Fruit fly (Drosophila melanogaster) S2 (cell line): ENCODE data around the gene CG4325.

Experiments
- CG8478 ChIP-seq: fragments of >200 bp; optimal IDR thresholded peaks from 2 replicates; lab custom pipeline; 2018
- CTCF ChIP-seq, 2 experiments: fragments of >200 bp; optimal IDR thresholded peaks; 2 replicates each; lab custom pipeline; 2018

Gene CG4325

DNA sequence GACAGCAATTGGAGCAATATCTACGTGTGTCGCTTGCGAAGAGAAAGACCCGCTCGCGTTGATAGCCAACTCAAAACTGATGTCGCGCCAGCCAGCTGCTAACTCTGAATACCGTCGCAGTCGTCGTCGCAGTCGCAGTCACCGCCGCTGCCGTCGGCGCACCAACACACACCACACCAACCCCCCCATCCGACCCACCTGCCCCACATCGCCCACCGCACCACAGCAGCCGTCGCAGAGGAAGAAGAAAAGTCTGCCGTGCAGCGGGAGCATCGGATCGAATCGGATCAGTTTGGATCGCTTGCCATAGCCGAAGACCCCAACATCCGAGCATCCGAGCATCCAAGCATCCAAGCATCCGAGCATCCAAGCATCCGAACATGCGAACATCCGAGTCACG lies 7.2 kb downstream of the CG4325 start:
- TF ChIP-seq CG8478 (lab: Kevin White, UChicago) (no peak), CTCF (optimal IDR thresholded peaks at IDR 0.05; lab: Kevin White, UChicago) (no peak)

DNA sequence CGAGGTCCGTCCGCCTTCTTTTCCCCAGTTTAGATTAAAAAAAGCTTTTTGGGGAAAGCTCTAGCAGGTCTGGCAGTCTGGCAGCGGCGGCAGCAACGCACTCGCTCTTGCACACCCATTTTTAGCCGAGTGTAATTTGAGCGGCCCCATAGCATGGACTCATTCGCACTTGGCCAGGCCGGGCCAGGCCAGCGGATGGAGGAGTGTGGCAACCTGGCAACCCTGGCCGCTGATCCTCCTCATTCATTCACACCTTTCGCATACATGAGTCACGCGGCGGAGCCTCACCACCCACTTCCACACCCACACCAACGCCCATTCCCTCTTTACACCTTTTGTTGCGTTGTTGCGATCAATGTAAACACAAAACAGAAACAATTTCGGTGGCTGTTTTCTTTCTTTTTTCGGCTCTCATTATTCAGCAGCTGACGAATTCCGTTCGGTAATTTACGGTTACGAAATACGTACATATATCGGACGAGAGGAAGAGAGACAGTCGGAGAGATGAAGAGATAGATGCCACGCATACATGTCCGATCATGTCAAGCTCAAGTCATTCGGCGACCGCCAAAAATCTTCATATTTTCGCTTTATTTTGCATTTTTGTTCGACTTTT lies 10.7 kb downstream of the CG4325 start:
- TF ChIP-seq CTCF (optimal IDR thresholded peaks at IDR 0.05; lab: Kevin White, UChicago): no peak
- no peak for TF ChIP-seq CG8478 (lab: Kevin White, UChicago)

DNA sequence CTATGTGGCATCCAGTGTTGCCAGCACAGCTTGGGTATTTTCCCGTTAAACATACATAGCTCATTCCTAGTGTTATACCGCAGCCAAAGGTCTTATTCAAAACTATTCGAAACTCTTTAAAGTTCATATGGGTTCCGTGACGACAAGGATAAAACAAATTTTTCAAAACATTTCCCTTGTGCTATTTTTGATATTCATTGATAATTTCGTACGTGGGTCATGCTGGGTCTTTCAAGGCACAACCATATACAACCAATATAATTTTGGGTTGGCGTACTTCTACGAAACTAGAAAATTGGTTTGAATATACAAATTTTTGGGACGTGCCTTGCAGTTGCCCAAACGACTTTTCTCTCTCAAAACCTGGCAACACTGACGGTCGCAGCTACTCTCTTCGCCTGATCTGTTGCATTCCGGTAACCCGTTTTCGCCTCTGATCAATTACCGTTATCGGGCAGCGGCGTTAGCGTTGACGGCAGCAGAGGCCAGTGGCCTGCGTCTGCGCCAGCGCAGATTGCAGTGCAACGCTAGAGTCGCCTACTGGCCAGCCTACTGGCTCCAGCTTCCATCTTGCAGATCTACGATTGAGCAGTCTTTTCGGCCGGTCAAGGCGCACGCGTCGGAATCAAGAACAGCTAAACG lies 11.3 kb downstream of the CG4325 start:
- no peak for TF ChIP-seq CTCF (optimal IDR thresholded peaks at IDR 0.05; lab: Kevin White, UChicago)
- TF ChIP-seq CG8478 (lab: Kevin White, UChicago): no peak

DNA sequence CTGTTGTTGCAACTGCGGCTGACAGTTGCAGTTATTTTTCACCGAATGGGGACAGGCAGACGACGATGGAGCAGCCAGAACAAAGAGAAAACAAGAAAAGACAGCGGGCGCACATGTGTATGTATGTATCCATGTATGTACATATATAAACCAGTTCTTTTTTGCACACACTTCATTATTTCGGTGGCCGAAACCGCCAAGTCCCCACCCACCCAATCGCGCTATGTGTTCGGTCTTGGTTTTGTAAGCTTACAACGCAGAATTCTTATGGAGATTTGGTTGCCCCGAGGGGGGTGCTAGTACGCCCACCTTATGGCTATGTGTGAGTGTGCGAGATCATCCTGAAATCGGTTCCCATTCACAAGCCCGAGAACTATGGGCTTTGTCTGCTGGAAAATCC lies 12.3 kb downstream of the CG4325 start:
- TF ChIP-seq CTCF (optimal IDR thresholded peaks at IDR 0.05; lab: Kevin White, UChicago) (no peak), CG8478 (lab: Kevin White, UChicago) (no peak)

DNA sequence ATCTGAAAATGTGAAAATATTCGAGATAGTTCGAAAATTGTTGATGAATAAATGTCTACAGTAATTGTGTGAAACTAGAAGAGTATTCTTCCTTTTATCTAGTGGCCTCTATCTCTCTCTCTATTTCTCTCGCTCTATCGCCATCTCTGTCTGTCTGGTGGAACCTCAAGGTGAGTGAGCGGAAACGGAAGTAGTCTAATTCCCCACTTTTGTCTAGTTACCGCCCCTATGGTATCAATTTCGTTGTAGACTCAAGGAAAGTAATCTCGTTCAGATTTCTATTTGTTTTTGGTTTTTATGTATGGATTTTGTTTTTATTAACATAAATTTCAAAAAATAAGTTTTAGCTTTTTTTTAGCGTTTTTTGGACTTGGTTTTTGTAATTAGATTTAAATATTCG lies 18.8 kb downstream of the CG4325 start:
- TF ChIP-seq CG8478 (lab: Kevin White, UChicago): no peak
- TF ChIP-seq CTCF (optimal IDR thresholded peaks at IDR 0.05; lab: Kevin White, UChicago): no peak

DNA sequence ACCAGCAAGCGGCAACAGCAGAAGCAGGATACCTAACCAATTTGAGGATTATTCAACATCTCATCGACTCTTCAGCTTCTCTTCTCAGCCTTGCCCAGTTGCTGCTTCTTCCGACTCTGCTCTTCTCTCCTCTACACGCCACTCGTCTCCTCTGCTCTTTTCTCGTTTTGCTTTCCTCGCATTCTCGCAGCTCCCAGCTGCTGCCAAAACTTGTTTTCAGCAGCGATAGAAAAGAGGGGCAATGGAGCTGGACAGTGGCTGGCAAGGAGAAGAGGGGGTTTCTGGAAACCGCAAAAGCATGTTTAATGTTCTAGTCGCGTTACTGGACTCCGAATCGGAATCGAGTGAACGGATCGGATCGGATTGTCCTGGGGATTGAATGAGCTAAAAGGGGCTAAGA lies 30.3 kb downstream of the CG4325 start:
- TF ChIP-seq CG8478 (lab: Kevin White, UChicago): no peak
- no peak for TF ChIP-seq CTCF (optimal IDR thresholded peaks at IDR 0.05; lab: Kevin White, UChicago)

DNA sequence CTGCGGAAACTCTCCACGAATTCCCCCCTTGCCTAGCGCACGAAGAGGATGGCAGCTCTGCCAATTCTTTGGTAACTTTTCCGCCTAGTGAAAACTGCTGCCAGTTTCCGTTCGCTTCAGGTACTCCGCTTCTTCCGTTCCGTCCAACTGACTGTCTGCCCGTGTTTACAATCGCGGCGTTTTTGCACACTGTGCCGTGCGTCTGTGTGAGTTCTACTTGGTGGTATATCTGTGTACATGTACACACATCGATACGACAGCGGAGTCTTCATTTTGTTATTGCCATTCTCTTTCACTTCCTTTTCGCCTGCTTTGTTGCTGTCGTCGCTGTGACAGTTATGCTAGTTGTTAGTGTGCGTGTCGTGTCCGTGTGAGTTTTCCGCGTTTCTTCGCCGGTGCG lies 30.8 kb downstream of the CG4325 start:
- TF ChIP-seq CTCF (optimal IDR thresholded peaks at IDR 0.05; lab: Kevin White, UChicago): no peak
- TF ChIP-seq CG8478 (lab: Kevin White, UChicago): no peak

DNA sequence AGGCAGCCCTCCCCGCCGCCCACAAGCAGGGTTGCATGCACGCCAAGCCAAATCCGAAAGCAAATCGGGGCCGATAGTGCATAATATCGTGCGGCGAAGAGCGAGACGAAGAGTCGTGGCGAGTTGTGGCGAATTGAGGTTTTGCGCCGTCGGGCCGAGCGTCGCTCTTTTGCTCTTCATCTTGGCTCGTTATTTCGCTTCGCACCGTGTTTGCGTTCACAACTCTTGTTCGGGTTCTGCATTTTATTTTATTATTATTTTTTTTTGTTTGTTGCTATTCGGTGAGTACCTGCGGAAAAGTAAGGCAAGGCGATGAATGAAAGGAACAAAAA lies 31.5 kb downstream of the CG4325 start:
- no peak for TF ChIP-seq CG8478 (lab: Kevin White, UChicago)
- TF ChIP-seq CTCF (optimal IDR thresholded peaks at IDR 0.05; lab: Kevin White, UChicago): no peak

DNA sequence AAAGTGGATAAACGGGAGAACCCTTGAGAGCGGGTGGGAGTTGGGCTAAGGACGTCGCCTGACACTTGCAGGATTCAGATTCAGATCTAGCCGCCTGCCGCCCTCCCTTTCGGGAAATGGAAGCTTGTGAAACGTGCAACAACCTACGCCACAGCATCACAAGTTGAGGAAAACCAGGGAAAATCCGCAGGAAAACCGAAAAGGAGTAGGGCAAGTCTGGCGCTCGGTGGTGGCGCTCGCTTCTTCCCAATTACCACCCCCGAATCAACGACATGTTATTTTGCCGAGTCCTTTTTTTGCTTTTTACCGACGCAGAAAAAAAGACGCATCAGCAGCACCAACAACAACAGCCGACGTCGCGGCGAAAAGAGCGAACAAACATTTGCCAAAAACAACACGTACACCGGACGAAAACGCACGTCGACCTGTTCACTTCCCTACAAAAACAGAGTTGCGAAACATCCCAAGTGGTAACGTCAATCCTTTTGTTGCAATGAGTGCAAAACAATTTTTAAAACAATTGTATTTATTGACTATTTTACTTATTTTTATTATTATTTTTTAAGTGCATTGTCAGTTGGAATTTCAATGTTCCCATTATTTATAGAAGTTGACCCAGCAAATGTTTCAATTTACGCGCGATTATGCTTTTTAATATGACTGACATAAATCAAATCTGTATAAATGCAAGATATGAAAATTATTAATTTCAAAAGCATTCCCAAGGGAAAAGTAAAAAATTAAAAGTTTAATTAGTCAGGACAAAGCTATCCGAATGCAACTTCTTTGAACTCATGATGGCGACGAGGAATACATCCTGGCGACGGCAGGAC lies 32.1 kb downstream of the CG4325 start:
- TF ChIP-seq CG8478 (lab: Kevin White, UChicago) (no peak), CTCF (optimal IDR thresholded peaks at IDR 0.05; lab: Kevin White, UChicago) (no peak)

DNA sequence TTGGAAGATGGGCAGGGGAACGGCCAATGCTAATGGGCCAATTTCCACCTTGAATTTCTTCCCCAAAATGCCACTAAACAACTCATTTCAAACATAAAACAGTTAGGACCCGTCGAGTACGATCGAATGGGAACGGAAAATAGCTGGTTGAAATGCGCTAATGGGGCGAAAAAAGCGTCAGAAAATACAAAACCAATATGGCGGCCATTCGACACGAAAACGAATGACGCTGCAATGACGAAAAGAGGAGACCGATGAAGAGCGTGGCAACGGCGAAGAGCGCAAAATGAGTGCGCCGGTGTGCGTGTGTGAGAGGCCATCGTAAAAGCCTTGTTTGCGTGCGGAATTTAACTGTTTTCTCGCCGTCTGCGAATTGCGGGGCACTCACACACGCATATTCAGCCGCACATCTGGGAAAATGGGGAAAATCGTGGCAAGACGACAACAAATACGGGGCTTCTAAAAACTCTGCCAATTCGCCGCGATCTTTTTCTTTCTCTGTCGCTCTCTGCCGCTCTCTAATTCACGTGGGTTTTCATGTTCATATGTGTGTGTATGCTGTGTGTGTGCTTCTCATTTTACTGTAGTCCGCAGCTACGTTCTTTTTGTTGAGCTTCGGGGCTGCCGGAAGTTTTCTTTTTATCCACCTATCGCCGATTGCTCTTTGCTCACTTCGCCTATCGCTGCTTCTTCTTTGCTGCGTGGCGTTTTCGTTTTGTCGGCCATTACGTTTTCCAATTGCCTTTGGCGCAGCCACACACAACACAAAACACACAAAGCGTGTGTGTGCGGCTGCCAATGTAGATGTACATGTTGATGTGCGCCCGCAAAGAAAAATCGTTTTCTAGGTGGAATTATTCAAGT lies 33.4 kb downstream of the CG4325 start, which contains the start of gene east:
east (plus strand) TSS at position 851 of the 864 bp plus-strand sequence.
- TF ChIP-seq CTCF (optimal IDR thresholded peaks at IDR 0.05; lab: Kevin White, UChicago): no peak
- no peak for TF ChIP-seq CG8478 (lab: Kevin White, UChicago)

DNA sequence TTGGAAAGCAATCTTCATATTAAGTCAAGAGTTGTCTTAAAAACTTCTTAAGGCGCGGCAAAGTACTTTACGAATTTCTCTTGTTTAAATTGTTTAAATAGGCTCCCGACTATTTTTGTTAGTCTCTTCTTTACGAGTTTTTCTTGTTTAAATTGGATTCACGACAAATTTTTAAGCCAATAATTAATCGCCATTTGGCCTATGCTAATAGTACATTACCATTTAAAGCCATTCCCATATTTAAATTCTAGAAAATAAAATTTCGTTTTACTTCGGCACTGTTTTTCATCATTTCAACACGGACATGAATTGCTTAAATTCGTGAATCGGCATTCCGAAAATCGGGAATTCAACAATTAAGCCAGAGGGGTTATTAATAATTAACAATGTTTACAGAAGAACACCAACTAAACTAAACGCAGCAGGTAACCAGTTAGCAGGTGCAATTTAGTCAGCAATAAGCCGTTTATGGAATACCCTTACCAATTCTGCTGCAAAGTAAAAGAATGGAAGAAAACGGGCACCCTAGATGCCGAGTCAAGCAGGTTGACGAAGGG lies 34.1 kb downstream of the CG4325 start:
- TF ChIP-seq CTCF (optimal IDR thresholded peaks at IDR 0.05; lab: Kevin White, UChicago) (no peak), CG8478 (lab: Kevin White, UChicago) (no peak)

DNA sequence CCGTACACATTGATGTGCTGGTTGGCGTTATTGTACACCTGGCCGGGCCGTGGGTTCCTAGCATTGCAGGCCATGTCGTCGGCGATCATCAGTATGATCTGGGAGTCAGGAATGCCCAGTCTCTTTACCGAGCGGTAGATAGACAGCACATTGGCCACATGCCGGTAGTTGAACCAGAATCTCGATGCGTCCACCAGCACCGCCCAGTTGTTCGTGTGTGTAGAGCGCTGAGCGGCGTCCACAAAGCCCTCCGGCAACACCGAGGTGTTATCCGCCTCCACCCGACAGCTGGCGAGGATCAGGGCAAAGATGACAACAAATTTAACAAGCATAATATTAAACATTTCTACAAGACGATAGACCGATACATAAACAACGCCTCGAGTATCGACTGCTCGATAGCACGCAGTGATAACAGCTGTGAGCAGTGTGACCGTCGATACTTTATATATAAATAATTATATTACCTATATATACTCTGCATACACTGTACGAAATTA lies 34.6 kb downstream of the CG4325 start, which contains the start of gene PIG-K:
PIG-K (minus strand) TSS at position 412 of the 500 bp plus-strand sequence.
- TF ChIP-seq CTCF (optimal IDR thresholded peaks at IDR 0.05; lab: Kevin White, UChicago): no peak
- TF ChIP-seq CG8478 (lab: Kevin White, UChicago): no peak

DNA sequence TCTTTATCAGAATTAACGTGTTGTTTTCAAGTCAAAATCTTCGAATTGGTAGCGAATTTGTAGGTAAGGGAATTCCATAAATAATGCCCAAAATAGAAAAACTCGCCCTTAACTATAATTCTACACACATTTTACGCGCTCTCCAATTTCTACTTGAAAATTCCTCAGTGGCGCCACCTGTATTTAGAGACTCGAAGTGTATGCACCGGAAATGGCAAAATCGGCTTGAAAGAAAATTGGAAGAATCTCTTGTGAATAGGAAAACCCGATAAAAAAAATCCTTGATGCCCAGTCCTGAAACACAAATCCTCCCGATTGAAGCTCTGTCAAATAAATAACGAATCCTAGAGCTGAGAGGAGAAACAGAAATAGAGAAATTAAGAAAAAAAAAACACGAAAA lies 37.8 kb downstream of the CG4325 start:
- TF ChIP-seq CG8478 (lab: Kevin White, UChicago) (no peak), CTCF (optimal IDR thresholded peaks at IDR 0.05; lab: Kevin White, UChicago) (peak; percentile 82 to 90)

DNA sequence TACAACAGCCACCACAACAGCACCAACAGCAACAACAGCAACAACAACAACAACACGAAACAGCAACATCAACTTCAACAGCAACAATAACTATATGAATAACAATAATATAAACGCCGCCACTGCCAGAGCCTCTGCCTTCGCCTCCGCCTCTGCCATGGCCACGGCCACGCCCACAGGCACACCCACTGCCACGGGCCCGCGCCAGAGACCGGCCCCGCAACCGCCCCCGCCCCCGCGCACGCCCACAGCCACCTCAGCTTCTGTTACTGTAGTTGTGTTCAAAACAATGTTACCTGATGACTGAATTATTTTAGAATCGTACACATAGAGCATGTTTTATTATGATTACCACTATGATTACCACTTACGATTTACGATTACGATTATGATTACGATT lies 39.5 kb downstream of the CG4325 start:
- TF ChIP-seq CTCF (optimal IDR thresholded peaks at IDR 0.05; lab: Kevin White, UChicago) (no peak), CG8478 (lab: Kevin White, UChicago) (no peak)
